In genomic region chrX:10822678-10823440, dm6 we compare ENCODE assay signal across 1 fruit fly cellular context.
TF ChIP-seq lines count a peak whose summit lies in the region.

No protein-coding gene starts in this region.

TF ChIP-seq in whole organism, embryonic, 481 proteins besides CTCF, POLR2A, EP300 and RAD21 (continued from another document and continues in another):
- no peak for TF ChIP-seq CG8478 (optimal IDR thresholded peaks at IDR 0.05; lab: Kevin White, UChicago)
- TF ChIP-seq CG34376 (GFP tag; optimal IDR thresholded peaks at IDR 0.05; lab: Kevin White, UChicago) = peak; percentile 23
- TF ChIP-seq CG15073 (GFP tag; optimal IDR thresholded peaks at IDR 0.05; lab: Kevin White, UChicago) = no peak
- 0 out of 2 replicates have a peak, but pooled peaks have one; percentile 5 for TF ChIP-seq CG4360 (GFP tag; IDR thresholded peaks at IDR 0.05; lab: Robert Waterston, UW)
- peak; percentile 61 for TF ChIP-seq CG6854 (GFP tag; optimal IDR thresholded peaks at IDR 0.05; lab: Kevin White, UChicago)
- TF ChIP-seq hb (GFP tag; IDR thresholded peaks at IDR 0.05; lab: Robert Waterston, UW; ENCODE audit: partially characterized antibody) = no peak
- peak; percentile 29; the same call in 1 of the 2 replicates for TF ChIP-seq CG10366 (GFP tag; IDR thresholded peaks at IDR 0.05; lab: Robert Waterston, UW)
- peak; percentile 11 for TF ChIP-seq CG17186 (GFP tag; optimal IDR thresholded peaks at IDR 0.05; lab: Kevin White, UChicago)
- peak; percentile 64 for TF ChIP-seq CG12659 (GFP tag; optimal IDR thresholded peaks at IDR 0.05; lab: Kevin White, UChicago)
- no peak for TF ChIP-seq CG12236 (GFP tag; optimal IDR thresholded peaks at IDR 0.05; lab: Kevin White, UChicago)
- TF ChIP-seq pum (GFP tag; optimal IDR thresholded peaks at IDR 0.05; lab: Kevin White, UChicago) = peak; percentile 16
- no peak for TF ChIP-seq gro (GFP tag; optimal IDR thresholded peaks at IDR 0.05; lab: Kevin White, UChicago)
- TF ChIP-seq Deaf1 (tag; optimal IDR thresholded peaks at IDR 0.05; lab: Kevin White, UChicago) = peak; percentile 27
- TF ChIP-seq CG3838 (GFP tag; optimal IDR thresholded peaks at IDR 0.05; lab: Kevin White, UChicago) = peak; percentile 2
- TF ChIP-seq CG6254 (GFP tag; optimal IDR thresholded peaks at IDR 0.05; lab: Kevin White, UChicago) = peak; percentile 68
- TF ChIP-seq CG10267 (tag; optimal IDR thresholded peaks at IDR 0.05; lab: Kevin White, UChicago) = peak; percentile 84
- peak; percentile 30 for TF ChIP-seq CG4707 (GFP tag; optimal IDR thresholded peaks at IDR 0.05; lab: Kevin White, UChicago)
- TF ChIP-seq CG33213 (GFP tag; optimal IDR thresholded peaks at IDR 0.05; lab: Kevin White, UChicago) = no peak
- no peak for TF ChIP-seq kay (GFP tag; optimal IDR thresholded peaks at IDR 0.05; lab: Kevin White, UChicago)
- peak; percentile 7 for TF ChIP-seq Bteb2 (GFP tag; optimal IDR thresholded peaks at IDR 0.05; lab: Kevin White, UChicago)
- TF ChIP-seq CG6765 (GFP tag; optimal IDR thresholded peaks at IDR 0.05; lab: Kevin White, UChicago) = peak; percentile 27
- peak; percentile 86 for TF ChIP-seq CG17361 (GFP tag; IDR thresholded peaks at IDR 0.05; lab: Robert Waterston, UW)
- TF ChIP-seq MBD-R2 (GFP tag; IDR thresholded peaks at IDR 0.05; lab: Robert Waterston, UW) = no peak
- TF ChIP-seq slou (GFP tag; optimal IDR thresholded peaks at IDR 0.05; lab: Kevin White, UChicago) = no peak
- TF ChIP-seq tx (GFP tag; optimal IDR thresholded peaks at IDR 0.05; lab: Kevin White, UChicago) = peak; percentile 15
- no peak for TF ChIP-seq gt (GFP tag; IDR thresholded peaks at IDR 0.05; lab: Robert Waterston, UW)
- TF ChIP-seq Lim3 (GFP tag; IDR thresholded peaks at IDR 0.05; lab: Robert Waterston, UW) = no peak
- TF ChIP-seq nerfin-1 (tag; optimal IDR thresholded peaks at IDR 0.05; lab: Kevin White, UChicago) = peak; percentile 67
- no peak for TF ChIP-seq CG12104 (GFP tag; optimal IDR thresholded peaks at IDR 0.05; lab: Kevin White, UChicago)
- TF ChIP-seq sisA (GFP tag; IDR thresholded peaks at IDR 0.05; lab: Robert Waterston, UW) = peak; percentile 56
- 0 out of 2 replicates have a peak, but pooled peaks have one; percentile 52 for TF ChIP-seq CG32767 (GFP tag; IDR thresholded peaks at IDR 0.05; lab: Robert Waterston, UW)
- TF ChIP-seq CG4854 (GFP tag; optimal IDR thresholded peaks at IDR 0.05; lab: Kevin White, UChicago) = peak; percentile 51
- TF ChIP-seq ttk (GFP tag; IDR thresholded peaks at IDR 0.05; lab: Robert Waterston, UW) = no peak
- TF ChIP-seq CG8944 (GFP tag; optimal IDR thresholded peaks at IDR 0.05; lab: Kevin White, UChicago) = no peak
- no peak for TF ChIP-seq btn (GFP tag; optimal IDR thresholded peaks at IDR 0.05; lab: Kevin White, UChicago)
- peak; percentile 82 for TF ChIP-seq CG11504 (tag; optimal IDR thresholded peaks at IDR 0.05; lab: Kevin White, UChicago)
- no peak for TF ChIP-seq eyg (GFP tag; optimal IDR thresholded peaks at IDR 0.05; lab: Kevin White, UChicago)
- TF ChIP-seq Doc2 (GFP tag; IDR thresholded peaks at IDR 0.05; lab: Robert Waterston, UW) = no peak
- TF ChIP-seq pros (GFP tag; optimal IDR thresholded peaks at IDR 0.05; lab: Kevin White, UChicago) = no peak
- no peak for TF ChIP-seq CG9876 (GFP tag; optimal IDR thresholded peaks at IDR 0.05; lab: Kevin White, UChicago)
- TF ChIP-seq sqz (GFP tag; optimal IDR thresholded peaks at IDR 0.05; lab: Kevin White, UChicago) = peak; percentile 58
- TF ChIP-seq bsh (GFP tag; optimal IDR thresholded peaks at IDR 0.05; lab: Kevin White, UChicago) = peak in 1 of 2 experiments; percentile 80
- TF ChIP-seq CG34224 (GFP tag; IDR thresholded peaks at IDR 0.05; lab: Robert Waterston, UW; ENCODE audit: partially characterized antibody) = no peak
- no peak for TF ChIP-seq fru (optimal IDR thresholded peaks at IDR 0.05; lab: Kevin White, UChicago)
- TF ChIP-seq HmgZ (tag; optimal IDR thresholded peaks at IDR 0.05; lab: Kevin White, UChicago) = peak; percentile 57
- no peak for TF ChIP-seq gsb (GFP tag; IDR thresholded peaks at IDR 0.05; lab: Robert Waterston, UW)
- TF ChIP-seq Hmx (GFP tag; optimal IDR thresholded peaks at IDR 0.05; lab: Kevin White, UChicago) = no peak
- no peak for TF ChIP-seq crol (GFP tag; IDR thresholded peaks at IDR 0.05; lab: Robert Waterston, UW)
- no peak for TF ChIP-seq sna (GFP tag; IDR thresholded peaks at IDR 0.05; lab: Robert Waterston, UW; ENCODE audit: partially characterized antibody)
- TF ChIP-seq Mes4 (GFP tag; optimal IDR thresholded peaks at IDR 0.05; lab: Kevin White, UChicago) = peak; percentile 20
- no peak for TF ChIP-seq B-H1 (GFP tag; IDR thresholded peaks at IDR 0.05; lab: Robert Waterston, UW)
- no peak for TF ChIP-seq CG2889 (GFP tag; IDR thresholded peaks at IDR 0.05; lab: Robert Waterston, UW)
- TF ChIP-seq CG2116 (GFP tag; optimal IDR thresholded peaks at IDR 0.05; lab: Kevin White, UChicago) = no peak
- TF ChIP-seq ken (GFP tag; IDR thresholded peaks at IDR 0.05; lab: Robert Waterston, UW) = no peak; the same call in 2 of the 3 replicates
- TF ChIP-seq sc (optimal IDR thresholded peaks at IDR 0.05; lab: Kevin White, UChicago) = no peak
- peak; percentile 71 for TF ChIP-seq sc (GFP tag; optimal IDR thresholded peaks at IDR 0.05; lab: Kevin White, UChicago)
- peak; percentile 45; the same call in 2 of the 3 replicates for TF ChIP-seq dysf (GFP tag; IDR thresholded peaks at IDR 0.05; lab: Robert Waterston, UW)
- peak; percentile 53 for TF ChIP-seq CG4328 (GFP tag; optimal IDR thresholded peaks at IDR 0.05; lab: Kevin White, UChicago)
- TF ChIP-seq CG15696 (tag; optimal IDR thresholded peaks at IDR 0.05; lab: Kevin White, UChicago) = peak; percentile 96
- TF ChIP-seq bcd (GFP tag; optimal IDR thresholded peaks at IDR 0.05; lab: Kevin White, UChicago) = peak; percentile 68
- TF ChIP-seq luna (GFP tag; optimal IDR thresholded peaks at IDR 0.05; lab: Kevin White, UChicago) = no peak
- TF ChIP-seq Sox102F (GFP tag; optimal IDR thresholded peaks at IDR 0.05; lab: Kevin White, UChicago) = peak; percentile 68
- TF ChIP-seq rib (GFP tag; IDR thresholded peaks at IDR 0.05; lab: Robert Waterston, UW) = no peak
- TF ChIP-seq Hmr (GFP tag; optimal IDR thresholded peaks at IDR 0.05; lab: Kevin White, UChicago) = peak; percentile 72
- TF ChIP-seq otp (GFP tag; IDR thresholded peaks at IDR 0.05; lab: Robert Waterston, UW) = no peak
- TF ChIP-seq CG11085 (GFP tag; IDR thresholded peaks at IDR 0.05; lab: Robert Waterston, UW) = no peak
- no peak for TF ChIP-seq pfk (GFP tag; optimal IDR thresholded peaks at IDR 0.05; lab: Kevin White, UChicago)
- peak; percentile 89 for TF ChIP-seq CG10979 (tag; optimal IDR thresholded peaks at IDR 0.05; lab: Kevin White, UChicago)
- TF ChIP-seq repo (GFP tag; optimal IDR thresholded peaks at IDR 0.05; lab: Kevin White, UChicago) = no peak
- peak; percentile 53; the same call in 1 of the 3 replicates for TF ChIP-seq CG11695 (GFP tag; IDR thresholded peaks at IDR 0.05; lab: Robert Waterston, UW)
- TF ChIP-seq Xbp1 (GFP tag; optimal IDR thresholded peaks at IDR 0.05; lab: Kevin White, UChicago) = peak; percentile 43
- TF ChIP-seq Lhr (GFP tag; optimal IDR thresholded peaks at IDR 0.05; lab: Kevin White, UChicago) = peak; percentile 28
- no peak for TF ChIP-seq vfl (GFP tag; optimal IDR thresholded peaks at IDR 0.05; lab: Kevin White, UChicago)
- TF ChIP-seq CG16813 (GFP tag; IDR thresholded peaks at IDR 0.05; lab: Robert Waterston, UW; ENCODE audit: partially characterized antibody) = no peak
- no peak for TF ChIP-seq CG4282 (GFP tag; optimal IDR thresholded peaks at IDR 0.05; lab: Kevin White, UChicago)
- TF ChIP-seq dan (GFP tag; IDR thresholded peaks at IDR 0.05; lab: Robert Waterston, UW) = no peak; the same call in 1 of the 2 replicates
- TF ChIP-seq kah (GFP tag; optimal IDR thresholded peaks at IDR 0.05; lab: Kevin White, UChicago) = peak; percentile 43
- TF ChIP-seq chn (GFP tag; optimal IDR thresholded peaks at IDR 0.05; lab: Kevin White, UChicago) = no peak
- no peak for TF ChIP-seq Dref (GFP tag; IDR thresholded peaks at IDR 0.05; lab: Robert Waterston, UW)
- no peak for TF ChIP-seq amos (GFP tag; IDR thresholded peaks at IDR 0.05; lab: Robert Waterston, UW; ENCODE audit: partially characterized antibody)
- TF ChIP-seq CG4730 (GFP tag; IDR thresholded peaks at IDR 0.05; lab: Robert Waterston, UW) = no peak
- TF ChIP-seq CG15269 (tag; optimal IDR thresholded peaks at IDR 0.05; lab: Kevin White, UChicago) = peak; percentile 66
- TF ChIP-seq ci (GFP tag; IDR thresholded peaks at IDR 0.05; lab: Robert Waterston, UW) = no peak
- no peak for TF ChIP-seq CG9797 (GFP tag; optimal IDR thresholded peaks at IDR 0.05; lab: Kevin White, UChicago)
- TF ChIP-seq CG34422 (GFP tag; IDR thresholded peaks at IDR 0.05; lab: Robert Waterston, UW) = no peak
- no peak for TF ChIP-seq Awh (GFP tag; IDR thresholded peaks at IDR 0.05; lab: Robert Waterston, UW)
- TF ChIP-seq Stat92E (GFP tag; optimal IDR thresholded peaks at IDR 0.05; lab: Kevin White, UChicago) = no peak
- TF ChIP-seq onecut (GFP tag; IDR thresholded peaks at IDR 0.05; lab: Robert Waterston, UW) = peak; percentile 25
- peak; percentile 55 for TF ChIP-seq CG4820 (GFP tag; optimal IDR thresholded peaks at IDR 0.05; lab: Kevin White, UChicago)
- no peak for TF ChIP-seq ERR (GFP tag; optimal IDR thresholded peaks at IDR 0.05; lab: Kevin White, UChicago)
- peak; percentile 64 for TF ChIP-seq Spps (tag; optimal IDR thresholded peaks at IDR 0.05; lab: Kevin White, UChicago)
- peak; percentile 76 for TF ChIP-seq CG7839 (tag; optimal IDR thresholded peaks at IDR 0.05; lab: Kevin White, UChicago)
- TF ChIP-seq vvl (GFP tag; IDR thresholded peaks at IDR 0.05; lab: Robert Waterston, UW) = peak; percentile 52; the same call in 1 of the 2 replicates
- TF ChIP-seq Ets65A (GFP tag; lab: Kevin White, UChicago) = peak; percentile 69
- peak; percentile 57 for TF ChIP-seq ATbp (GFP tag; optimal IDR thresholded peaks at IDR 0.05; lab: Kevin White, UChicago)
- TF ChIP-seq CG14667 (GFP tag; IDR thresholded peaks at IDR 0.05; lab: Robert Waterston, UW) = no peak
- peak; percentile 11 for TF ChIP-seq CG30020 (tag; optimal IDR thresholded peaks at IDR 0.05; lab: Kevin White, UChicago)
- TF ChIP-seq sima (GFP tag; optimal IDR thresholded peaks at IDR 0.05; lab: Kevin White, UChicago) = no peak
- TF ChIP-seq CG8089 (GFP tag; optimal IDR thresholded peaks at IDR 0.05; lab: Kevin White, UChicago) = no peak
- TF ChIP-seq pzg (GFP tag; optimal IDR thresholded peaks at IDR 0.05; lab: Kevin White, UChicago) = no peak
- TF ChIP-seq sob (GFP tag; IDR thresholded peaks at IDR 0.05; lab: Robert Waterston, UW) = no peak
- peak; percentile 46; the same call in 1 of the 2 replicates for TF ChIP-seq Ptx1 (GFP tag; IDR thresholded peaks at IDR 0.05; lab: Robert Waterston, UW)
- TF ChIP-seq Dfd (GFP tag; optimal IDR thresholded peaks at IDR 0.05; lab: Kevin White, UChicago) = no peak
- TF ChIP-seq CG14710 (tag; optimal IDR thresholded peaks at IDR 0.05; lab: Kevin White, UChicago) = peak; percentile 90
- no peak for TF ChIP-seq ro (GFP tag; IDR thresholded peaks at IDR 0.05; lab: Robert Waterston, UW)
- peak; percentile 17 for TF ChIP-seq Bdp1 (GFP tag; optimal IDR thresholded peaks at IDR 0.05; lab: Kevin White, UChicago)
- peak; percentile 36 for TF ChIP-seq CG9817 (tag; optimal IDR thresholded peaks at IDR 0.05; lab: Kevin White, UChicago)
- TF ChIP-seq Bgb (GFP tag; IDR thresholded peaks at IDR 0.05; lab: Robert Waterston, UW; ENCODE audit: partially characterized antibody) = no peak
- peak; percentile 86 for TF ChIP-seq CG16815 (GFP tag; optimal IDR thresholded peaks at IDR 0.05; lab: Kevin White, UChicago)
- no peak for TF ChIP-seq CG13624 (GFP tag; optimal IDR thresholded peaks at IDR 0.05; lab: Kevin White, UChicago)
- TF ChIP-seq Asciz (GFP tag; optimal IDR thresholded peaks at IDR 0.05; lab: Kevin White, UChicago) = peak; percentile 38
- no peak for TF ChIP-seq CG3995 (GFP tag; optimal IDR thresholded peaks at IDR 0.05; lab: Kevin White, UChicago)
- no peak for TF ChIP-seq stc (GFP tag; IDR thresholded peaks at IDR 0.05; lab: Robert Waterston, UW)
- no peak for TF ChIP-seq Rfx (GFP tag; IDR thresholded peaks at IDR 0.05; lab: Robert Waterston, UW)
- no peak for TF ChIP-seq zfh2 (GFP tag; optimal IDR thresholded peaks at IDR 0.05; lab: Kevin White, UChicago)
- no peak for TF ChIP-seq Dll (GFP tag; IDR thresholded peaks at IDR 0.05; lab: Robert Waterston, UW; ENCODE audit: partially characterized antibody)
- peak; percentile 90 for TF ChIP-seq CG9727 (GFP tag; optimal IDR thresholded peaks at IDR 0.05; lab: Kevin White, UChicago)
- TF ChIP-seq slp2 (GFP tag; optimal IDR thresholded peaks at IDR 0.05; lab: Kevin White, UChicago) = no peak
- no peak for TF ChIP-seq CG10431 (GFP tag; optimal IDR thresholded peaks at IDR 0.05; lab: Kevin White, UChicago)
- TF ChIP-seq ranshi (GFP tag; IDR thresholded peaks at IDR 0.05; lab: Robert Waterston, UW) = no peak; the same call in 1 of the 2 replicates
- peak; percentile 49 for TF ChIP-seq CG4424 (GFP tag; optimal IDR thresholded peaks at IDR 0.05; lab: Kevin White, UChicago)
- TF ChIP-seq CG3163 (GFP tag; optimal IDR thresholded peaks at IDR 0.05; lab: Kevin White, UChicago) = no peak
- no peak for TF ChIP-seq CG7928 (GFP tag; optimal IDR thresholded peaks at IDR 0.05; lab: Kevin White, UChicago)
- TF ChIP-seq Optix (GFP tag; IDR thresholded peaks at IDR 0.05; lab: Robert Waterston, UW) = no peak
- TF ChIP-seq seq (GFP tag; IDR thresholded peaks at IDR 0.05; lab: Robert Waterston, UW) = no peak
- TF ChIP-seq CG18764 (GFP tag; optimal IDR thresholded peaks at IDR 0.05; lab: Kevin White, UChicago) = peak; percentile 25
- TF ChIP-seq CG18011 (GFP tag; optimal IDR thresholded peaks at IDR 0.05; lab: Kevin White, UChicago) = no peak
- TF ChIP-seq Hey (tag; optimal IDR thresholded peaks at IDR 0.05; lab: Kevin White, UChicago) = no peak
- no peak for TF ChIP-seq zen2 (GFP tag; IDR thresholded peaks at IDR 0.05; lab: Robert Waterston, UW; ENCODE audit: partially characterized antibody)
- no peak for TF ChIP-seq ssp (GFP tag; IDR thresholded peaks at IDR 0.05; lab: Robert Waterston, UW)
- TF ChIP-seq usp (GFP tag; optimal IDR thresholded peaks at IDR 0.05; lab: Kevin White, UChicago) = no peak
- no peak for TF ChIP-seq pnt (GFP tag; optimal IDR thresholded peaks at IDR 0.05; lab: Kevin White, UChicago)
- no peak for TF ChIP-seq CG7357 (GFP tag; IDR thresholded peaks at IDR 0.05; lab: Robert Waterston, UW)
- peak; percentile 8 for TF ChIP-seq CG9609 (GFP tag; optimal IDR thresholded peaks at IDR 0.05; lab: Kevin White, UChicago)
- TF ChIP-seq CG11247 (GFP tag; IDR thresholded peaks at IDR 0.05; lab: Robert Waterston, UW) = no peak
- TF ChIP-seq z (GFP tag; IDR thresholded peaks at IDR 0.05; lab: Robert Waterston, UW) = peak; percentile 72
